Fruit fly (Drosophila melanogaster): ENCODE data around the gene CG7800.

DNA sequence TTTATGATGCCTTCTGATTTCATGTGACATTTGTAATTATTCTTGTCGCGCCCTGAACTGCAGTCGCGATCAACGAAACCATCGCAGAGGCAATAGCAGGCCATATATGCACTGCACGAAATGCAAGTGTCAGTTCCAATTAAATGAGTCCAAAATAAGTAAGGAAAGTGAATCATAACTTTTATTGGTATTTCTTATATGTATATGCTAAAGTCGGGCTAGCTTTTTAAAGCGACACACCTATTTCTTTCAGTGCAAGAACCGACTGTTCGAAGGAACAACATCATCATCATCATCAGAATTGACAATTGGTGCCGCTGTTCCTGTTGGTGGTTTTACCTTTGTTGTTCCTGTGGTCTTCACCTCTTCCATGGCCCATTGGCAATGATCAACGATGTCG is 20.6 kb upstream of the CG7800 start:
- TF ChIP-seq CG8301 (tag; optimal IDR thresholded peaks at IDR 0.05) (peak; percentile 25), CG32121 (GFP tag; IDR thresholded peaks at IDR 0.05) (no peak), EcR (GFP tag; optimal IDR thresholded peaks at IDR 0.05) (no peak), CG4496 (GFP tag; IDR thresholded peaks at IDR 0.05) (no peak), CG12605 (GFP tag; IDR thresholded peaks at IDR 0.05) (no peak), D1 (tag; optimal IDR thresholded peaks at IDR 0.05) (no peak), CG34367 (tag; optimal IDR thresholded peaks at IDR 0.05) (peak; percentile 38), CG10348 (GFP tag; IDR thresholded peaks at IDR 0.05) (no peak)

All from whole organism, pupa.